Fruit fly (Drosophila melanogaster) whole organism, embryonic: Measurements from ENCODE around the gene CG15336.
A peak's percentile ranks its signal among the peaks of the same experiment; 100 is the strongest.

Source experiments
- CG10431 ChIP-seq: fragments of 200-800 bp; sonication (Bioruptor generic); optimal IDR thresholded peaks from 3 replicates; lab custom pipeline; 2018; ENCODE audit warnings: missing biosample characterization, mild to moderate bottlenecking, missing genetic modification characterization
- CG10979 ChIP-seq: fragments of 200-800 bp; sonication (Bioruptor generic); optimal IDR thresholded peaks from 2 replicates; lab custom pipeline; 2018; ENCODE audit warnings: missing biosample characterization, mild to moderate bottlenecking, missing genetic modification characterization, moderate library complexity
- CG12299 ChIP-seq: fragments of 200-800 bp; sonication (Bioruptor generic); optimal IDR thresholded peaks from 2 replicates; lab custom pipeline; 2018; ENCODE audit warnings: missing biosample characterization, mild to moderate bottlenecking, missing genetic modification characterization
- CG14965 ChIP-seq: fragments of 200-800 bp; sonication (Bioruptor generic); optimal IDR thresholded peaks from 2 replicates; lab custom pipeline; 2016; ENCODE audit warnings: missing biosample characterization, missing genetic modification characterization, borderline replicate concordance
- CG15073 ChIP-seq: fragments of 200-800 bp; sonication (Bioruptor generic); optimal IDR thresholded peaks from 2 replicates; lab custom pipeline; 2016; ENCODE audit warnings: missing biosample characterization, missing genetic modification characterization
- CG15601 ChIP-seq: fragments of 200-800 bp; sonication (Bioruptor generic); optimal IDR thresholded peaks from 3 replicates; lab custom pipeline; 2019; ENCODE audit warnings: missing biosample characterization, mild to moderate bottlenecking, missing genetic modification characterization, moderate library complexity
- CG34376 ChIP-seq: fragments of 200-800 bp; sonication (Bioruptor generic); optimal IDR thresholded peaks from 2 replicates; lab custom pipeline; 2018; ENCODE audit warnings: missing biosample characterization, mild to moderate bottlenecking, missing genetic modification characterization
- CG5180 ChIP-seq: fragments of 200-800 bp; sonication (Bioruptor generic); optimal IDR thresholded peaks from 3 replicates; lab custom pipeline; 2017; ENCODE audit warnings: missing biosample characterization, missing genetic modification characterization, mild to moderate bottlenecking, moderate library complexity, missing genetic modification reagents
- CG6654 ChIP-seq: fragments of 200-800 bp; sonication (Bioruptor generic); optimal IDR thresholded peaks from 2 replicates; lab custom pipeline; 2017; ENCODE audit warnings: missing biosample characterization, mild to moderate bottlenecking, missing genetic modification characterization
- CG6689 ChIP-seq: fragments of 200-800 bp; sonication (Bioruptor generic); IDR thresholded peaks from 2 replicates; pipeline ENCODE4 v1.3.6; 2022; ENCODE audit warnings: missing biosample characterization, missing genetic modification characterization
- CG6813 ChIP-seq: fragments of 200-800 bp; sonication (Bioruptor generic); optimal IDR thresholded peaks from 2 replicates; lab custom pipeline; 2017; ENCODE audit warnings: missing biosample characterization, missing genetic modification characterization, mild to moderate bottlenecking, moderate library complexity, missing genetic modification reagents
- CG7745 ChIP-seq: fragments of 200-800 bp; sonication (Bioruptor generic); optimal IDR thresholded peaks from 2 replicates; lab custom pipeline; 2018; ENCODE audit warnings: missing biosample characterization, mild to moderate bottlenecking, missing genetic modification characterization, moderate library complexity
- Chrac-16 ChIP-seq: fragments of 200-800 bp; sonication (Bioruptor generic); optimal IDR thresholded peaks from 3 replicates; lab custom pipeline; 2016; ENCODE audit warnings: missing biosample characterization, missing genetic modification characterization
- Deaf1 ChIP-seq: fragments of 200-800 bp; optimal IDR thresholded peaks from 3 replicates; lab custom pipeline; 2019; ENCODE audit warnings: missing biosample characterization, mild to moderate bottlenecking, missing genetic modification characterization, moderate library complexity
- Dip2 ChIP-seq: fragments of 200-800 bp; sonication (Bioruptor generic); IDR thresholded peaks from 2 replicates; pipeline ENCODE4 v1.3.6; 2022; ENCODE audit warnings: missing biosample characterization, missing genetic modification characterization
- Hmx ChIP-seq: fragments of 200-800 bp; sonication (Bioruptor generic); optimal IDR thresholded peaks from 2 replicates; lab custom pipeline; 2016; ENCODE audit warnings: missing biosample characterization, missing genetic modification characterization
- Hr78 ChIP-seq, 2 experiments: fragments of 200-800 bp in 1 of 2; fragments of >200 bp in 1 of 2; sonication (Bioruptor generic) in 1 of 2; optimal IDR thresholded peaks; 2 replicates each; lab custom pipeline; 2017 to 2019; ENCODE audit warnings: missing biosample characterization in 2 of 2, missing genetic modification characterization in 2 of 2, mild to moderate bottlenecking in 1 of 2, moderate library complexity in 1 of 2
- Med ChIP-seq: fragments of 200-800 bp; sonication (Bioruptor generic); peaks from one replicate; lab custom pipeline; 2016; ENCODE audit warnings: missing biosample characterization, missing genetic modification characterization, mild to moderate bottlenecking, inconsistent platforms, moderate library complexity
- Optix ChIP-seq: fragments of 200-800 bp; sonication (Bioruptor generic); IDR thresholded peaks from 3 replicates; pipeline ENCODE4 v1.3.6; 2022; ENCODE audit warnings: missing biosample characterization, missing genetic modification characterization
- Pdp1 ChIP-seq, 2 experiments: fragments of 200-800 bp; sonication (Bioruptor generic); optimal IDR thresholded peaks; 3 replicates each; lab custom pipeline; 2016; ENCODE audit warnings: missing biosample characterization in 2 of 2, missing genetic modification characterization in 2 of 2, mild to moderate bottlenecking in 1 of 2, moderate library complexity in 1 of 2
- Vsx1 ChIP-seq: fragments of 200-800 bp; sonication (Bioruptor generic); optimal IDR thresholded peaks from 2 replicates; lab custom pipeline; 2017; ENCODE audit warnings: missing biosample characterization, mild to moderate bottlenecking, missing genetic modification characterization, missing genetic modification reagents
- Xrp1 ChIP-seq: fragments of 200-800 bp; sonication (Bioruptor generic); IDR thresholded peaks from 2 replicates; pipeline ENCODE4 v1.3.6; 2022; ENCODE audit warnings: missing biosample characterization, missing genetic modification characterization
- bsh ChIP-seq, 2 experiments: fragments of 200-800 bp; sonication (Bioruptor generic); optimal IDR thresholded peaks; 2 replicates each; lab custom pipeline; 2017 to 2018; ENCODE audit warnings: mild to moderate bottlenecking in 2 of 2, missing biosample characterization in 2 of 2, missing genetic modification characterization in 2 of 2, moderate library complexity in 1 of 2
- cg ChIP-seq: fragments of 200-800 bp; sonication (Bioruptor generic); optimal IDR thresholded peaks from 3 replicates; lab custom pipeline; 2019; ENCODE audit warnings: missing biosample characterization, mild to moderate bottlenecking, missing genetic modification characterization, moderate library complexity
- chinmo ChIP-seq: fragments of 200-800 bp; sonication (Bioruptor generic); IDR thresholded peaks from 4 replicates; pipeline ENCODE4 v1.3.6; 2022; ENCODE audit warnings: missing biosample characterization, missing genetic modification characterization; ENCODE audit not compliant: partially characterized antibody
- cwo ChIP-seq: fragments of 200-800 bp; sonication (Bioruptor generic); optimal IDR thresholded peaks from 3 replicates; lab custom pipeline; 2017; ENCODE audit warnings: missing biosample characterization, missing genetic modification characterization, mild to moderate bottlenecking, moderate library complexity, missing genetic modification reagents
- exex ChIP-seq: fragments of 200-800 bp; sonication (Bioruptor generic); optimal IDR thresholded peaks from 4 replicates; lab custom pipeline; 2018; ENCODE audit warnings: missing biosample characterization, mild to moderate bottlenecking, missing genetic modification characterization, moderate library complexity
- fd64A ChIP-seq: fragments of 200-800 bp; sonication (Bioruptor generic); optimal IDR thresholded peaks from 3 replicates; lab custom pipeline; 2018; ENCODE audit warnings: missing biosample characterization, mild to moderate bottlenecking, missing genetic modification characterization
- fu2 ChIP-seq: fragments of 200-800 bp; sonication (Bioruptor generic); optimal IDR thresholded peaks from 2 replicates; lab custom pipeline; 2016; ENCODE audit warnings: missing biosample characterization, missing genetic modification characterization
- gce ChIP-seq: fragments of 200-800 bp; sonication (Bioruptor generic); IDR thresholded peaks from 3 replicates; pipeline ENCODE4 v1.3.6; 2022; ENCODE audit warnings: missing biosample characterization, missing genetic modification characterization
- grn ChIP-seq: fragments of 200-800 bp; sonication (Bioruptor generic); optimal IDR thresholded peaks from 3 replicates; lab custom pipeline; 2017; ENCODE audit warnings: missing biosample characterization, missing genetic modification characterization
- kah ChIP-seq: fragments of 200-800 bp; sonication (Bioruptor generic); optimal IDR thresholded peaks from 2 replicates; lab custom pipeline; 2018; ENCODE audit warnings: missing biosample characterization, mild to moderate bottlenecking, missing genetic modification characterization
- lab ChIP-seq: fragments of 200-800 bp; sonication (Bioruptor generic); optimal IDR thresholded peaks from 3 replicates; lab custom pipeline; 2017; ENCODE audit warnings: missing biosample characterization, missing genetic modification characterization, mild to moderate bottlenecking, moderate library complexity, missing genetic modification reagents
- lbe ChIP-seq: fragments of 200-800 bp; sonication (Bioruptor generic); optimal IDR thresholded peaks from 2 replicates; lab custom pipeline; 2016; ENCODE audit warnings: missing biosample characterization, mild to moderate bottlenecking, missing genetic modification characterization
- mirr ChIP-seq: fragments of 200-800 bp; sonication (Bioruptor generic); optimal IDR thresholded peaks from 3 replicates; lab custom pipeline; 2018; ENCODE audit warnings: missing biosample characterization, mild to moderate bottlenecking, missing genetic modification characterization
- repo ChIP-seq: fragments of 200-800 bp; sonication (Bioruptor generic); optimal IDR thresholded peaks from 2 replicates; lab custom pipeline; 2016; ENCODE audit warnings: missing biosample characterization, missing genetic modification characterization
- salm ChIP-seq: fragments of 200-800 bp; sonication (Bioruptor generic); optimal IDR thresholded peaks from 2 replicates; lab custom pipeline; 2018; ENCODE audit warnings: missing biosample characterization, mild to moderate bottlenecking, missing genetic modification characterization
- sd ChIP-seq: fragments of 200-800 bp; sonication (Bioruptor generic); optimal IDR thresholded peaks from 3 replicates; lab custom pipeline; 2018; ENCODE audit warnings: missing biosample characterization, mild to moderate bottlenecking, missing genetic modification characterization, moderate library complexity
- sens ChIP-seq: fragments of 200-800 bp; sonication (Bioruptor generic); peaks from one replicate; lab custom pipeline; 2016; ENCODE audit warnings: missing biosample characterization, missing genetic modification characterization
- sqz ChIP-seq: fragments of 200-800 bp; sonication (Bioruptor generic); optimal IDR thresholded peaks from 3 replicates; lab custom pipeline; 2018; ENCODE audit warnings: missing biosample characterization, mild to moderate bottlenecking, missing genetic modification characterization
- sug ChIP-seq: fragments of 200-800 bp; optimal IDR thresholded peaks from 2 replicates; lab custom pipeline; 2019; ENCODE audit warnings: missing biosample characterization, mild to moderate bottlenecking, missing genetic modification characterization, moderate library complexity
- vnd ChIP-seq: fragments of 200-800 bp; sonication (Bioruptor generic); IDR thresholded peaks from 3 replicates; pipeline ENCODE4 v1.3.6; 2022; ENCODE audit warnings: missing biosample characterization, missing genetic modification characterization; ENCODE audit not compliant: partially characterized antibody
- z ChIP-seq: fragments of 200-800 bp; sonication (Bioruptor generic); IDR thresholded peaks from 3 replicates; pipeline ENCODE4 v1.3.6; 2022; ENCODE audit warnings: missing biosample characterization, missing genetic modification characterization

Gene CG15336

DNA sequence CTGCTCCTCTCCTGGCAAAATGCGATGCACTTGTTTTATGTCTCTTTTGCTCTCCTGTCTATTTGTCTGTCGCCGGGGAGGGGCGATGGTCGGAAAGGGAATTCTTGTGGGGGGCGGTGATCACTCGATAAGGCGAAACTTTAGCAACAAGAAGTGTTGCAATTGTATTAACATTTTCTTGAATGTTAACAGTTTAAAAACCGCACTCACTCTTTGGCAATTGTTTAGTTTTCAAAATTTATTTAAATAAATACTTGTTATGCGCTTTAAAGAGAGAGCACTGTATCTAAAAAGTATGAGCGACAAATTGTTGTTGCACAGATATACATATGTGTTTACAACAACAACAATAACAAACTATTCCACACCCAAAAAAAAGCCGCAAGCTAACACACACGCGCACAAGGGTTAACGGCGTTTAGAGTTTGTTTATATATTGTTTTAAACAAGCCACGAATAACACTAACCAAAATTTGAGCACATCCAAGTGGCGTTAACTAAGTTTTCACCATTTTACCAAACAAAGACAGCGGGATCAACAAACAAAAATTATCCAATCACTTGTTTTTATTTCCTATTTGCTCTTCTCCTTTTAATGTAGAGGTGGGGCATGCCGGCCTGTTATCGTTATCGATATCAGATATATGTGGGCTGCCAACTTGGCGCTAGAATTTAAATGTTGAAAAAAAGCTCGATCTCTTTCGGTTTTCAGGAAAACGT is 46.1 kb upstream of the CG15336 start, which contains the start of gene CG2258 (continued):
- TF ChIP-seq CG6689 (GFP tag; lab: Robert Waterston, UW) (peak; percentile 82), Hmx (GFP tag; lab: Kevin White, UChicago) (peak; percentile 5), Dip2 (GFP tag; lab: Robert Waterston, UW) (no peak)

DNA sequence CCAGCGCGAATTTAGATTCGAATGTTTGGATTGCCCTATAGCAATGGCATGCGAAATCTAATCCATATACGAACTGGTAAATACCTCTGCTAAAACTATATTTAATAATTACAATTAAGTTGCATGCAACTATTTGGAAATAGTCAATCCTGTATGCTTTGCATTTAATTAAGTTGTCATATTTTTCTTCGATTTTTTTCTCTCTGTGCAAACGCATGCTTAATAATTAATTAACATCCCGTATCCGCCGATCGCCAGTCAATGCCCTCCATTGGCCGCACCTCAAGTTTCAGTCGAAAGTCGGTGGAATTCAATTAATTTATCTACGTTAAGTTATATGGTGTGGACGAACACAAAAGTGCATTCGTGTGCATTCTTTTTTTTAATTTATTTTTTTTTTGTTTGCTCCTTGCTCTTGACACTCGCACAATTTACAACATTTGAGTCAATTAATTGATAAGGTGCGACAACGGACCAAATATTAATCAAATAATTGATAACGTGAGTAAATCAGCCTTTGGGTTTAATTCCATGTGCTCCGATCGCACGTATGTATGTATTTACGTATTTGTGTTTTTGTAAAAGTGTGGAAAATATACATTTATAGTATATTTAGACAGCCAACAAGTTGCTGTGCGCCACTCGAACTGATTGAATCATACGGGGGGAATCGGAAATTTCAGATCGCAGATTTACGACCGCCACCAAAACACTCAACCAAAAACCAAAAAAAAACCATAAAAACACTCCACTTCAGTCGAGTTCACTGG is 41.3 kb upstream of the CG15336 start:
- peak; percentile 79 for TF ChIP-seq sug (tag; lab: Kevin White, UChicago)
- TF ChIP-seq kah (GFP tag; lab: Kevin White, UChicago), result peak; percentile 31
- no peak for TF ChIP-seq repo (GFP tag; lab: Kevin White, UChicago)
- TF ChIP-seq chinmo (GFP tag; lab: Robert Waterston, UW), result 0 out of 4 replicates have a peak, but pooled peaks have one; percentile 14
- peak; percentile 80 for TF ChIP-seq z
- TF ChIP-seq exex, result peak; percentile 92
- no peak for TF ChIP-seq Optix
- peak; percentile 37 for TF ChIP-seq CG6813
- peak; percentile 53 for TF ChIP-seq sqz (GFP tag; lab: Kevin White, UChicago)
- no peak for TF ChIP-seq CG15073 (GFP tag; lab: Kevin White, UChicago)
- TF ChIP-seq CG6654, result no peak
- TF ChIP-seq vnd, result peak; percentile 52; the same call in 2 of the 3 replicates
- TF ChIP-seq Hr78 (GFP tag; optimal IDR thresholded peaks at IDR 0.05; lab: Kevin White, UChicago), result peak in 1 of 2 experiments; percentile 53
- TF ChIP-seq Med (GFP tag; lab: Kevin White, UChicago), result peak; percentile 32
- TF ChIP-seq salm (tag; lab: Kevin White, UChicago), result peak; percentile 54
- peak; percentile 12 for TF ChIP-seq cwo (GFP tag; lab: Kevin White, UChicago)
- TF ChIP-seq mirr (GFP tag; lab: Kevin White, UChicago), result peak; percentile 73
- TF ChIP-seq fd64A (GFP tag; lab: Kevin White, UChicago), result peak; percentile 0
- peak; percentile 10 for TF ChIP-seq CG15601 (tag; lab: Kevin White, UChicago)
- peak; percentile 67 for TF ChIP-seq sens (GFP tag; lab: Kevin White, UChicago)
- peak; percentile 34 for TF ChIP-seq lab (GFP tag; lab: Kevin White, UChicago)
- peak; percentile 95 for TF ChIP-seq CG7745
- TF ChIP-seq sd (tag; lab: Kevin White, UChicago), result peak; percentile 32
- TF ChIP-seq CG14965 (GFP tag; lab: Kevin White, UChicago), result no peak
- TF ChIP-seq CG5180 (GFP tag; lab: Kevin White, UChicago), result peak; percentile 67
- no peak for TF ChIP-seq fu2 (GFP tag; lab: Kevin White, UChicago)
- TF ChIP-seq CG10431 (GFP tag; lab: Kevin White, UChicago), result peak; percentile 4
- peak; percentile 70 for TF ChIP-seq CG34376 (GFP tag; lab: Kevin White, UChicago)
- TF ChIP-seq Chrac-16 (GFP tag; lab: Kevin White, UChicago), result no peak
- TF ChIP-seq Xrp1 (GFP tag; lab: Robert Waterston, UW), result 0 out of 2 replicates have a peak, but pooled peaks have one; percentile 7
- no peak for TF ChIP-seq gce
- peak; percentile 14 for TF ChIP-seq Vsx1 (GFP tag; lab: Kevin White, UChicago)
- TF ChIP-seq lbe (GFP tag; lab: Kevin White, UChicago), result peak; percentile 15
- TF ChIP-seq CG12299 (tag; lab: Kevin White, UChicago), result no peak
- TF ChIP-seq Pdp1 (GFP tag; optimal IDR thresholded peaks at IDR 0.05; lab: Kevin White, UChicago), result peak in 1 of 2 experiments; percentile 50
- peak; percentile 89 for TF ChIP-seq grn
- no peak for TF ChIP-seq CG10979 (tag; lab: Kevin White, UChicago)
- TF ChIP-seq bsh (GFP tag; optimal IDR thresholded peaks at IDR 0.05; lab: Kevin White, UChicago), result peak in 1 of 2 experiments; percentile 9
- TF ChIP-seq Deaf1 (tag; lab: Kevin White, UChicago), result peak; percentile 14
- peak; percentile 35 for TF ChIP-seq cg (GFP tag; lab: Kevin White, UChicago)
